Fruit fly (Drosophila melanogaster) ovary, adult (tissue): Measurements from ENCODE around the gene CkIIbeta.
A peak's percentile ranks its signal among the peaks of the same experiment; 100 is the strongest.

ENCODE experiments used
- CG17801 ChIP-seq: fragments of 200-800 bp; optimal IDR thresholded peaks from 2 replicates; lab custom pipeline; 2019; ENCODE audit warnings: missing biosample characterization, mild to moderate bottlenecking, missing genetic modification characterization, moderate library complexity; ENCODE audit not compliant: partially characterized antibody

Gene CkIIbeta

DNA sequence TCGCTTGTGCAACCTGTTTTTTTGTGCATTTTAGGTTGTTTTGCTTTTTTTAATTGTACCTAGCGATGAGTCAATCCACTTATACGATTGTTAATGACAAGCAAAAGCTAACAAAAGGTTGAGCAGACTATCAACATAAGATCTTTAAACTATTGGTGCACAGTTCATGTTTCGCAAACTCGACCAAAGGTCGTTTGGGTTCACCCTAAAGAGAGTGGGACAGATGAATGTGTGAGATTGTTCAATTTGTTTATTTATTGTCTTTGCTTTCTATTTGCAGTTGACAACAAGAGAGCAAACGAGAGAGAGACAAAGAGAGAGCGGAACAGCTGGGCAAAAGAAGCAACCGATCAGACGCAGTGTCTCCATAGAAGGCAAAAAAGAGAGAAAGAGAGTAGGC is 30.7 kb downstream of the CkIIbeta start:
- TF ChIP-seq CG17801: peak; percentile 83

- no peak for TF ChIP-seq CG17801
These were observed 36.1 kb downstream of the CkIIbeta start for dm6 chrX:11828336-11829007.

- no peak for TF ChIP-seq CG17801
These were observed 45.6 kb downstream of the CkIIbeta start, which contains the start of gene CG15741 for dm6 chrX:11837926-11838325. Gene CG15741 (minus strand): TSS chrX:11838026.

DNA sequence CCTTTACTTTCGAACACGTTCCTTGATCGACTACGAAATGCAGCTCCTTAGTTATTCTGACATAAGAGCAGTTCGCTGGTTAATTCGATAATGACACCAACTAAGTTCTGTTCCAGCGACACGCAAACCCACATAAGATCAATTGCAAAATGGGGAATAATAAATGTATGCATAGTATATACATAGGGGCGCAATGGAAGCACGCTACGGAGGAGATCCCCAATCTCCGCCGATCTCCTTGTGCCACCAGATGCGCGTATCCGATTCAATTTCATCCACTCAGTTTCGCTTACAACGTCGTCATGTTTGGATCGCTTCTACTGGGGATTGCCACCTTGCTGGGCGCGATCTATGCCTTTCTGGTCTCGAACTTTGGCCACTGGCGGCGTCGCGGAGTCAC is 47.0 kb downstream of the CkIIbeta start, which contains the start of gene Cyp28c1:
Gene Cyp28c1 (plus strand): TSS at position 301 of the 400 bp plus-strand sequence.
- TF ChIP-seq CG17801: no peak

- TF ChIP-seq CG17801: no peak
These were observed 49.5 kb downstream of the CkIIbeta start for dm6 chrX:11841702-11842378.

- TF ChIP-seq CG17801: no peak
These were observed 53.9 kb downstream of the CkIIbeta start, which contains the start of gene CG15740 for dm6 chrX:11846049-11846718. Gene CG15740 (minus strand): TSS chrX:11846099.

dm6 chrX:11848507-11849264 is 56.4 kb downstream of the CkIIbeta start:
- TF ChIP-seq CG17801: no peak

DNA sequence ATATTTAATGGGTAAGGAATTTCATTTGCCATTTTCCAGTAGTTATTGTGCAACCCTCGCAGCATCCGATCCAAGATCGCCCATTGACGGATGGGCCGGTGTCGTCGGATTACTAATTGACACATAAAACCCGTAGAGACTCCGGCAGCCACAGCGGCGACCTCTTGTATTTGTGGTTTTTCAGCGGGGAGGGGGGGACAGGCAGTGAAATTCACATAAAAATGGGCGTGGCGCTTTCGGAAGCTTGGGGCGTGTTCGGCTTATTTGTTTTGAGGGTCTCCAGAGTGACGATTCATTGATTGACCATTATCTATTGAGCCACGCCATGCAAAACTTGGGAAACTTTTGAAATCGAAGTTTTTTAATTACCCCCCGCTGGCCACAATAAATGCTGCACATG is 56.9 kb downstream of the CkIIbeta start:
- no peak for TF ChIP-seq CG17801
